Worm (Caenorhabditis elegans) whole organism, early embryonic: ENCODE data around the gene F20D6.2.

Experiments used
- B0310.2 ChIP-seq: sonication (generic microtip); optimal IDR thresholded peaks from 2 replicates; lab custom pipeline; 2016; ENCODE audit warnings: mild to moderate bottlenecking, missing genetic modification characterization, missing compliant biosample characterization
- F13C5.2 ChIP-seq: sonication (generic microtip); optimal IDR thresholded peaks from 2 replicates; lab custom pipeline; 2017; ENCODE audit warnings: mild to moderate bottlenecking, missing genetic modification characterization, inconsistent platforms, missing compliant biosample characterization
- aly-1 ChIP-seq: sonication (generic microtip); optimal IDR thresholded peaks from 2 replicates; lab custom pipeline; 2016; ENCODE audit warnings: missing genetic modification characterization, missing compliant biosample characterization
- ama-1 ChIP-seq: fragments of 150-350 bp; optimal IDR thresholded peaks from 2 replicates; lab custom pipeline; 2014
- ceh-13 ChIP-seq: fragments of 200-800 bp; sonication (Bioruptor generic); optimal IDR thresholded peaks from 2 replicates; lab custom pipeline; 2018; ENCODE audit warnings: mild to moderate bottlenecking, missing genetic modification characterization, missing compliant biosample characterization
- ceh-36 ChIP-seq: sonication (generic microtip); optimal IDR thresholded peaks from 2 replicates; lab custom pipeline; 2016; ENCODE audit warnings: missing genetic modification characterization, inconsistent platforms, missing compliant biosample characterization
- ets-7 ChIP-seq: sonication (generic microtip); optimal IDR thresholded peaks from 2 replicates; lab custom pipeline; 2016; ENCODE audit warnings: missing genotype, missing genetic modification characterization, missing compliant biosample characterization
- flt-1 ChIP-seq: fragments of 200-800 bp; sonication (Bioruptor generic); IDR thresholded peaks from 2 replicates; pipeline ENCODE4 v1.3.6; 2022; ENCODE audit warnings: missing genetic modification characterization, missing compliant biosample characterization
- hmbx-1 ChIP-seq: sonication (generic microtip); optimal IDR thresholded peaks from 2 replicates; lab custom pipeline; 2016; ENCODE audit warnings: mild to moderate bottlenecking, missing genetic modification characterization, missing compliant biosample characterization
- hmg-4 ChIP-seq: fragments of 200-800 bp; sonication (Bioruptor generic); optimal IDR thresholded peaks from 2 replicates; lab custom pipeline; 2018; ENCODE audit warnings: mild to moderate bottlenecking, missing genetic modification characterization, missing compliant biosample characterization
- hnd-1 ChIP-seq: sonication (generic microtip); optimal IDR thresholded peaks from 2 replicates; lab custom pipeline; 2016; ENCODE audit warnings: missing genetic modification characterization, missing compliant biosample characterization
- pes-1 ChIP-seq: fragments of 200-800 bp; sonication (Bioruptor generic); IDR thresholded peaks from 2 replicates; pipeline ENCODE4 v1.3.6; 2022; ENCODE audit warnings: missing genetic modification reagents, missing genetic modification characterization, missing compliant biosample characterization
- scrt-1 ChIP-seq: fragments of 200-800 bp; sonication (Bioruptor generic); IDR thresholded peaks from 2 replicates; pipeline ENCODE4 v1.3.6; 2022; ENCODE audit warnings: missing genetic modification characterization, missing compliant biosample characterization
- sea-1 ChIP-seq: fragments of 200-800 bp; sonication (Bioruptor generic); conservative IDR thresholded peaks from 2 replicates; pipeline ENCODE4 v1.3.6; 2022; ENCODE audit warnings: missing genetic modification characterization, missing compliant biosample characterization
- tbx-11 ChIP-seq: fragments of 200-800 bp; sonication (Bioruptor generic); IDR thresholded peaks from 2 replicates; pipeline ENCODE4 v1.3.6; 2022; ENCODE audit warnings: missing genetic modification characterization, missing compliant biosample characterization
- tbx-37 ChIP-seq: fragments of 200-800 bp; sonication (Bioruptor generic); conservative IDR thresholded peaks from 2 replicates; pipeline ENCODE4 v1.3.6; 2022; ENCODE audit warnings: missing genetic modification reagents, missing genetic modification characterization, missing compliant biosample characterization
- tra-4 ChIP-seq: sonication (generic microtip); optimal IDR thresholded peaks from 2 replicates; lab custom pipeline; 2017; ENCODE audit warnings: missing genetic modification characterization, missing compliant biosample characterization

The F20D6.2 gene

ce11 chrV:8215158-8215557 lies 29.3 kb downstream of the F20D6.2 start:
- TF ChIP-seq ceh-13 (GFP tag; lab: Kevin White, UChicago): no peak
- no peak for TF ChIP-seq tbx-37 (GFP tag; lab: Robert Waterston, UW)
- TF ChIP-seq tra-4 (tag; lab: Kevin White, UChicago): no peak
- TF ChIP-seq pes-1: no peak
- TF ChIP-seq sea-1: no peak
- no peak for TF ChIP-seq F13C5.2

ce11 chrV:8217118-8217517 lies 31.3 kb downstream of the F20D6.2 start:
- no peak for TF ChIP-seq tbx-37 (GFP tag; lab: Robert Waterston, UW)
- TF ChIP-seq tra-4 (tag; lab: Kevin White, UChicago): no peak
- no peak for TF ChIP-seq B0310.2 (tag; lab: Kevin White, UChicago)
- no peak for TF ChIP-seq hnd-1 (tag; lab: Kevin White, UChicago)
- TF ChIP-seq ceh-36 (tag; lab: Kevin White, UChicago): no peak
- no peak for TF ChIP-seq scrt-1 (GFP tag; lab: Robert Waterston, UW)
- TF ChIP-seq F13C5.2: no peak
- no peak for TF ChIP-seq ama-1 (lab: Kevin White, UChicago)
- no peak for TF ChIP-seq hmg-4 (GFP tag; lab: Kevin White, UChicago)
- TF ChIP-seq flt-1 (GFP tag; lab: Robert Waterston, UW): no peak
- no peak for TF ChIP-seq pes-1

- TF ChIP-seq ets-7 (tag; lab: Kevin White, UChicago) (no peak), tbx-37 (GFP tag; lab: Robert Waterston, UW) (no peak), aly-1 (tag; lab: Kevin White, UChicago) (no peak), pes-1 (no peak), hmg-4 (GFP tag; lab: Kevin White, UChicago) (no peak), ceh-36 (tag; lab: Kevin White, UChicago) (no peak), B0310.2 (tag; lab: Kevin White, UChicago) (no peak), sea-1 (no peak), scrt-1 (GFP tag; lab: Robert Waterston, UW) (no peak), ceh-13 (GFP tag; lab: Kevin White, UChicago) (no peak), hnd-1 (tag; lab: Kevin White, UChicago) (no peak)
Observed at ce11 chrV:8217661-8218265, 31.9 kb downstream of the F20D6.2 start, which contains the start of gene K07C11.8. TSS of gene K07C11.8 (minus strand) at chrV:8217884.

- TF ChIP-seq ceh-36 (tag; lab: Kevin White, UChicago): no peak
- no peak for TF ChIP-seq F13C5.2
- TF ChIP-seq ets-7 (tag; lab: Kevin White, UChicago): no peak
- TF ChIP-seq aly-1 (tag; lab: Kevin White, UChicago): no peak
- no peak for TF ChIP-seq flt-1 (GFP tag; lab: Robert Waterston, UW)
- TF ChIP-seq B0310.2 (tag; lab: Kevin White, UChicago): no peak
- no peak for TF ChIP-seq hmbx-1
- TF ChIP-seq tbx-37 (GFP tag; lab: Robert Waterston, UW): no peak
- no peak for TF ChIP-seq tra-4 (tag; lab: Kevin White, UChicago)
- no peak for TF ChIP-seq hnd-1 (tag; lab: Kevin White, UChicago)
- TF ChIP-seq tbx-11 (GFP tag; lab: Robert Waterston, UW): no peak
- no peak for TF ChIP-seq ceh-13 (GFP tag; lab: Kevin White, UChicago)
- TF ChIP-seq hmg-4 (GFP tag; lab: Kevin White, UChicago): no peak
Observed at ce11 chrV:8219550-8219949, 33.7 kb downstream of the F20D6.2 start.

- TF ChIP-seq tbx-11 (GFP tag; lab: Robert Waterston, UW): no peak
- no peak for TF ChIP-seq hnd-1 (tag; lab: Kevin White, UChicago)
- TF ChIP-seq tra-4 (tag; lab: Kevin White, UChicago): no peak
- TF ChIP-seq hmg-4 (GFP tag; lab: Kevin White, UChicago): no peak
- no peak for TF ChIP-seq B0310.2 (tag; lab: Kevin White, UChicago)
- TF ChIP-seq ets-7 (tag; lab: Kevin White, UChicago): no peak
- no peak for TF ChIP-seq ceh-36 (tag; lab: Kevin White, UChicago)
- TF ChIP-seq sea-1: no peak
- TF ChIP-seq hmbx-1: no peak
- TF ChIP-seq aly-1 (tag; lab: Kevin White, UChicago): no peak
- no peak for TF ChIP-seq F13C5.2
- no peak for TF ChIP-seq pes-1
- no peak for TF ChIP-seq scrt-1 (GFP tag; lab: Robert Waterston, UW)
- TF ChIP-seq flt-1 (GFP tag; lab: Robert Waterston, UW): no peak
- TF ChIP-seq ama-1 (lab: Kevin White, UChicago): no peak
- TF ChIP-seq ceh-13 (GFP tag; lab: Kevin White, UChicago): no peak
- no peak for TF ChIP-seq tbx-37 (GFP tag; lab: Robert Waterston, UW)
Observed at ce11 chrV:8221083-8221538, 35.3 kb downstream of the F20D6.2 start, which contains the start of the genes cogc-6 and air-1. TSS of gene cogc-6 (minus strand) at chrV:8221316. TSS of gene air-1 (plus strand) at chrV:8221488.

- peak; percentile 22 for TF ChIP-seq ama-1 (lab: Kevin White, UChicago)
- no peak for TF ChIP-seq sea-1
- TF ChIP-seq pes-1: no peak
- TF ChIP-seq ceh-13 (GFP tag; lab: Kevin White, UChicago): no peak
- no peak for TF ChIP-seq aly-1 (tag; lab: Kevin White, UChicago)
- TF ChIP-seq flt-1 (GFP tag; lab: Robert Waterston, UW): no peak
Observed at ce11 chrV:8223417-8223816, 37.6 kb downstream of the F20D6.2 start.

- TF ChIP-seq B0310.2 (tag; lab: Kevin White, UChicago) (no peak), F13C5.2 (no peak), sea-1 (no peak), scrt-1 (GFP tag; lab: Robert Waterston, UW) (no peak), ceh-13 (GFP tag; lab: Kevin White, UChicago) (no peak), ceh-36 (tag; lab: Kevin White, UChicago) (no peak), hnd-1 (tag; lab: Kevin White, UChicago) (no peak), flt-1 (GFP tag; lab: Robert Waterston, UW) (no peak), tra-4 (tag; lab: Kevin White, UChicago) (no peak), ets-7 (tag; lab: Kevin White, UChicago) (no peak), hmg-4 (GFP tag; lab: Kevin White, UChicago) (no peak), tbx-37 (GFP tag; lab: Robert Waterston, UW) (no peak), ama-1 (lab: Kevin White, UChicago) (no peak), pes-1 (no peak), tbx-11 (GFP tag; lab: Robert Waterston, UW) (no peak), hmbx-1 (no peak), aly-1 (tag; lab: Kevin White, UChicago) (no peak)
Observed at ce11 chrV:8224634-8225033, 38.8 kb downstream of the F20D6.2 start, which contains the start of gene pax-1. TSS of gene pax-1 (plus strand) at chrV:8224934.
